Worm (Caenorhabditis elegans): ENCODE data around the gene Y119D3B.14.

ce11 chrIII:1201958-1202596 lies 8.5 kb upstream of the Y119D3B.14 start, which contains the start of the genes mrpl-45 and Y119D3B.12:
- TF ChIP-seq pqm-1 (tag; optimal IDR thresholded peaks at IDR 0.05) (no peak), F44E2.7 (GFP tag; IDR thresholded peaks at IDR 0.05) (no peak), D1046.2 (GFP tag; IDR thresholded peaks at IDR 0.05) (no peak), gei-8 (GFP tag; optimal IDR thresholded peaks at IDR 0.05) (no peak), ceh-82 (tag; optimal IDR thresholded peaks at IDR 0.05) (no peak), lin-39 (tag; optimal IDR thresholded peaks at IDR 0.05) (no peak), nhr-28 (tag; optimal IDR thresholded peaks at IDR 0.05) (peak; percentile 41)
